Worm (Caenorhabditis elegans): Measurements from ENCODE around the gene memb-2.

ce11 chrV:5620040-5620439 is at the start of gene memb-2:
- TF ChIP-seq tab-1 (GFP tag; IDR thresholded peaks at IDR 0.05) = no peak
- TF ChIP-seq med-1 (GFP tag; optimal IDR thresholded peaks at IDR 0.05; ENCODE audit: insufficient read depth) = no peak
- no peak for TF ChIP-seq ztf-29 (GFP tag; IDR thresholded peaks at IDR 0.05)
- no peak for TF ChIP-seq ref-1 (GFP tag; conservative IDR thresholded peaks at IDR 0.05)
- no peak for TF ChIP-seq cog-1 (tag; optimal IDR thresholded peaks at IDR 0.05)
- TF ChIP-seq ztf-23 (GFP tag; IDR thresholded peaks at IDR 0.05) = no peak
- TF ChIP-seq flt-1 (GFP tag; IDR thresholded peaks at IDR 0.05) = no peak
- TF ChIP-seq klf-2 (GFP tag; conservative IDR thresholded peaks at IDR 0.05) = no peak
- TF ChIP-seq T22C8.4 (GFP tag; IDR thresholded peaks at IDR 0.05) = no peak

Measured in whole organism, midembryonic.